Worm (Caenorhabditis elegans) whole organism, young adult: ENCODE data around the gene nspc-20.
A peak's percentile ranks its signal among the peaks of the same experiment; 100 is the strongest.

Experiments used
- D2030.7 ChIP-seq: fragments of 200-800 bp; sonication (Bioruptor generic); IDR thresholded peaks from 2 replicates; pipeline ENCODE4 v1.3.6; 2022; ENCODE audit warnings: missing genetic modification reagents, missing genetic modification characterization, missing compliant biosample characterization
- F10E7.11 ChIP-seq: sonication (generic microtip); optimal IDR thresholded peaks from 2 replicates; lab custom pipeline; 2017; ENCODE audit warnings: mild to moderate bottlenecking, missing genetic modification characterization, moderate library complexity, missing compliant biosample characterization
- F37B4.10 ChIP-seq: fragments of 200-800 bp; sonication (Bioruptor generic); IDR thresholded peaks from 2 replicates; pipeline ENCODE4 v1.3.6; 2022; ENCODE audit warnings: missing genetic modification characterization, missing compliant biosample characterization
- F52B5.7 ChIP-seq: sonication (generic microtip); optimal IDR thresholded peaks from 2 replicates; lab custom pipeline; 2016; ENCODE audit warnings: mild to moderate bottlenecking, missing genetic modification characterization, missing compliant biosample characterization
- F57A8.1 ChIP-seq: fragments of 200-800 bp; sonication (Bioruptor generic); optimal IDR thresholded peaks from 2 replicates; lab custom pipeline; 2018; ENCODE audit warnings: mild to moderate bottlenecking, missing genetic modification characterization, moderate library complexity, missing compliant biosample characterization
- F57C9.4 ChIP-seq: sonication (generic microtip); optimal IDR thresholded peaks from 2 replicates; lab custom pipeline; 2017; ENCODE audit warnings: mild to moderate bottlenecking, missing genetic modification characterization, missing compliant biosample characterization
- T26A5.8 ChIP-seq: sonication (generic microtip); optimal IDR thresholded peaks from 2 replicates; lab custom pipeline; 2016; ENCODE audit warnings: missing genetic modification characterization, missing compliant biosample characterization
- Y53F4B.3 ChIP-seq: fragments of 200-800 bp; sonication (Bioruptor generic); IDR thresholded peaks from 2 replicates; pipeline ENCODE4 v1.3.6; 2022; ENCODE audit warnings: missing genetic modification reagents, missing genetic modification characterization, missing compliant biosample characterization
- Y56A3A.18 ChIP-seq: fragments of 200-800 bp; sonication (Bioruptor generic); IDR thresholded peaks from 2 replicates; pipeline ENCODE4 v1.3.6; 2022; ENCODE audit warnings: missing genetic modification reagents, missing genetic modification characterization, missing compliant biosample characterization
- Y79H2A.3 ChIP-seq: fragments of 200-800 bp; sonication (Bioruptor generic); conservative IDR thresholded peaks from 2 replicates; pipeline ENCODE4 v1.3.6; 2022; ENCODE audit warnings: missing genetic modification reagents, missing genetic modification characterization, missing compliant biosample characterization
- ZK185.1 ChIP-seq: sonication (generic microtip); optimal IDR thresholded peaks from 2 replicates; lab custom pipeline; 2016; ENCODE audit warnings: mild to moderate bottlenecking, missing genetic modification characterization, missing compliant biosample characterization; ENCODE audit not compliant: poor library complexity, severe bottlenecking
- atf-7 ChIP-seq: sonication (generic microtip); optimal IDR thresholded peaks from 2 replicates; lab custom pipeline; 2017; ENCODE audit warnings: mild to moderate bottlenecking, missing genetic modification characterization, missing compliant biosample characterization
- athp-1 ChIP-seq: sonication (generic microtip); optimal IDR thresholded peaks from 2 replicates; lab custom pipeline; 2017; ENCODE audit warnings: mild to moderate bottlenecking, missing genetic modification characterization, missing compliant biosample characterization
- attf-3 ChIP-seq: fragments of 200-800 bp; sonication (Bioruptor generic); conservative IDR thresholded peaks from 2 replicates; pipeline ENCODE4 v1.3.6; 2022; ENCODE audit warnings: missing genetic modification reagents, missing genetic modification characterization, missing compliant biosample characterization
- attf-5 ChIP-seq: fragments of 200-800 bp; sonication (Bioruptor generic); optimal IDR thresholded peaks from 2 replicates; lab custom pipeline; 2018; ENCODE audit warnings: mild to moderate bottlenecking, missing genetic modification characterization, missing compliant biosample characterization
- cebp-2 ChIP-seq: fragments of 200-800 bp; sonication (Bioruptor generic); IDR thresholded peaks from 2 replicates; pipeline ENCODE4 v1.3.6; 2022; ENCODE audit warnings: missing genetic modification characterization, missing compliant biosample characterization
- ceh-100 ChIP-seq: fragments of 200-800 bp; sonication (Bioruptor generic); IDR thresholded peaks from 2 replicates; pipeline ENCODE4 v1.3.6; 2022; ENCODE audit warnings: missing genetic modification reagents, missing genetic modification characterization, missing compliant biosample characterization
- ceh-40 ChIP-seq: fragments of 200-800 bp; sonication (Bioruptor generic); IDR thresholded peaks from 2 replicates; pipeline ENCODE4 v1.3.6; 2022; ENCODE audit warnings: missing genetic modification characterization, missing compliant biosample characterization
- ceh-58 ChIP-seq: fragments of 200-800 bp; sonication (Bioruptor generic); IDR thresholded peaks from 2 replicates; pipeline ENCODE4 v1.3.6; 2022; ENCODE audit warnings: missing genetic modification characterization, missing compliant biosample characterization
- chd-7 ChIP-seq: sonication (generic microtip); optimal IDR thresholded peaks from 2 replicates; lab custom pipeline; 2016; ENCODE audit warnings: mild to moderate bottlenecking, missing genetic modification characterization, moderate library complexity, missing compliant biosample characterization
- die-1 ChIP-seq: sonication (generic microtip); optimal IDR thresholded peaks from 2 replicates; lab custom pipeline; 2016; ENCODE audit warnings: missing genotype, mild to moderate bottlenecking, missing genetic modification characterization, missing compliant biosample characterization
- efl-1 ChIP-seq: fragments of 150-350 bp; optimal IDR thresholded peaks from 2 replicates; lab custom pipeline; 2014; ENCODE audit warnings: missing biosample characterization, missing genetic modification reagents, missing genetic modification characterization
- egl-44 ChIP-seq: fragments of 200-800 bp; sonication (Bioruptor generic); IDR thresholded peaks from 2 replicates; pipeline ENCODE4 v1.3.6; 2022; ENCODE audit warnings: missing genetic modification reagents, missing genetic modification characterization, missing compliant biosample characterization
- ets-4 ChIP-seq: fragments of 200-800 bp; sonication (Bioruptor generic); optimal IDR thresholded peaks from 2 replicates; lab custom pipeline; 2018; ENCODE audit warnings: mild to moderate bottlenecking, missing genetic modification characterization, missing compliant biosample characterization
- hlh-26 ChIP-seq: fragments of 200-800 bp; sonication (Bioruptor generic); conservative IDR thresholded peaks from 2 replicates; pipeline ENCODE4 v1.3.6; 2022; ENCODE audit warnings: missing genetic modification reagents, missing genetic modification characterization, missing compliant biosample characterization
- hmg-1.2 ChIP-seq: fragments of 200-800 bp; sonication (Bioruptor generic); IDR thresholded peaks from 2 replicates; pipeline ENCODE4 v1.3.6; 2022; ENCODE audit warnings: missing genetic modification reagents, missing genetic modification characterization, missing compliant biosample characterization
- hrde-1 ChIP-seq: sonication (generic microtip); optimal IDR thresholded peaks from 2 replicates; lab custom pipeline; 2016; ENCODE audit warnings: missing genetic modification characterization, mild to moderate bottlenecking, missing compliant biosample characterization, moderate library complexity, missing genotype, missing genetic modification reagents, borderline replicate concordance
- lin-26 ChIP-seq: fragments of 200-800 bp; sonication (Bioruptor generic); IDR thresholded peaks from 2 replicates; pipeline ENCODE4 v1.3.6; 2022; ENCODE audit warnings: missing genetic modification reagents, missing genetic modification characterization, missing compliant biosample characterization
- madf-6 ChIP-seq: fragments of 200-800 bp; sonication (Bioruptor generic); IDR thresholded peaks from 2 replicates; pipeline ENCODE4 v1.3.6; 2022; ENCODE audit warnings: missing genetic modification reagents, missing genetic modification characterization, missing compliant biosample characterization
- mes-4 ChIP-seq: sonication (generic microtip); optimal IDR thresholded peaks from 2 replicates; lab custom pipeline; 2016; ENCODE audit warnings: missing genotype, missing genetic modification characterization, missing compliant biosample characterization
- mxl-1 ChIP-seq: sonication (generic microtip); optimal IDR thresholded peaks from 2 replicates; lab custom pipeline; 2016; ENCODE audit warnings: missing genetic modification characterization, missing compliant biosample characterization
- nfyb-1 ChIP-seq: fragments of 200-800 bp; sonication (Bioruptor generic); IDR thresholded peaks from 2 replicates; pipeline ENCODE4 v1.3.6; 2022; ENCODE audit warnings: missing genetic modification reagents, missing genetic modification characterization, missing compliant biosample characterization
- nhr-179 ChIP-seq: sonication (generic microtip); optimal IDR thresholded peaks from 2 replicates; lab custom pipeline; 2016; ENCODE audit warnings: mild to moderate bottlenecking, missing genetic modification characterization, missing compliant biosample characterization
- nhr-90 ChIP-seq: sonication (generic microtip); optimal IDR thresholded peaks from 2 replicates; lab custom pipeline; 2016; ENCODE audit warnings: missing genotype, mild to moderate bottlenecking, missing genetic modification characterization, missing compliant biosample characterization
- pbrm-1 ChIP-seq: fragments of 200-800 bp; sonication (Bioruptor generic); IDR thresholded peaks from 2 replicates; pipeline ENCODE4 v1.3.6; 2022; ENCODE audit warnings: missing genetic modification reagents, missing genetic modification characterization, missing compliant biosample characterization
- rcor-1 ChIP-seq: fragments of 200-800 bp; sonication (Bioruptor generic); IDR thresholded peaks from 2 replicates; pipeline ENCODE4 v1.3.6; 2022; ENCODE audit warnings: missing genetic modification reagents, missing genetic modification characterization, missing compliant biosample characterization
- rec-8 ChIP-seq, 2 experiments: sonication (generic microtip); optimal IDR thresholded peaks; 2 replicates each; lab custom pipeline; 2016; ENCODE audit warnings: mild to moderate bottlenecking in 2 of 2, missing genetic modification characterization in 2 of 2, missing genetic modification reagents in 2 of 2, missing genotype in 2 of 2, missing biosample characterization in 1 of 2, missing compliant biosample characterization in 1 of 2, moderate library complexity in 1 of 2
- repo-1 ChIP-seq: sonication (generic microtip); optimal IDR thresholded peaks from 2 replicates; lab custom pipeline; 2017; ENCODE audit warnings: mild to moderate bottlenecking, missing genetic modification characterization, missing compliant biosample characterization
- rpc-1 ChIP-seq, 2 experiments: fragments of 150-350 bp in 1 of 2; sonication (generic microtip) in 1 of 2; optimal IDR thresholded peaks; 2 replicates each; lab custom pipeline; 2014 to 2018; ENCODE audit warnings: missing biosample characterization in 1 of 2, missing genetic modification characterization in 1 of 2, missing genetic modification reagents in 1 of 2, missing genotype in 1 of 2
- sea-2 ChIP-seq: fragments of 200-800 bp; sonication (Bioruptor generic); IDR thresholded peaks from 2 replicates; pipeline ENCODE4 v1.3.6; 2022; ENCODE audit warnings: missing genetic modification characterization, missing compliant biosample characterization
- tbx-9 ChIP-seq: sonication (generic microtip); optimal IDR thresholded peaks from 2 replicates; lab custom pipeline; 2016; ENCODE audit warnings: borderline replicate concordance, missing genetic modification characterization, inconsistent platforms, missing compliant biosample characterization
- xnd-1 ChIP-seq: sonication (generic microtip); optimal IDR thresholded peaks from 2 replicates; lab custom pipeline; 2016; ENCODE audit warnings: missing genotype, missing genetic modification reagents, missing genetic modification characterization, missing compliant biosample characterization
- zim-3 ChIP-seq: sonication (generic microtip); optimal IDR thresholded peaks from 2 replicates; lab custom pipeline; 2017; ENCODE audit warnings: mild to moderate bottlenecking, missing genetic modification characterization, moderate library complexity, missing compliant biosample characterization
- ztf-18 ChIP-seq: sonication (generic microtip); optimal IDR thresholded peaks from 2 replicates; lab custom pipeline; 2016; ENCODE audit warnings: missing genotype, mild to moderate bottlenecking, missing genetic modification characterization, missing compliant biosample characterization
- ztf-25 ChIP-seq: fragments of 200-800 bp; sonication (Bioruptor generic); IDR thresholded peaks from 2 replicates; pipeline ENCODE4 v1.3.6; 2022; ENCODE audit warnings: missing genetic modification reagents, missing genetic modification characterization, missing compliant biosample characterization
- ztf-28 ChIP-seq: fragments of 200-800 bp; sonication (Bioruptor generic); IDR thresholded peaks from 2 replicates; pipeline ENCODE4 v1.3.6; 2022; ENCODE audit warnings: missing genetic modification reagents, missing genetic modification characterization, missing compliant biosample characterization
- ztf-6 ChIP-seq: fragments of 200-800 bp; sonication (Bioruptor generic); IDR thresholded peaks from 2 replicates; pipeline ENCODE4 v1.3.6; 2022; ENCODE audit warnings: missing genetic modification reagents, missing genetic modification characterization, missing compliant biosample characterization

The nspc-20 gene

ce11 chrX:14525325-14526305 lies 4.4 kb downstream of the nspc-20 start:
- TF ChIP-seq chd-7 (tag; lab: Kevin White, UChicago) (peak; percentile 98), hrde-1 (tag; lab: Kevin White, UChicago) (no peak), T26A5.8 (tag; lab: Kevin White, UChicago) (peak; percentile 27), rpc-1 (optimal IDR thresholded peaks at IDR 0.05; lab: Kevin White, UChicago) (peak; percentile 17), rpc-1 (tag; optimal IDR thresholded peaks at IDR 0.05; lab: Kevin White, UChicago) (no peak), F10E7.11 (peak; percentile 97), sea-2 (GFP tag; lab: Robert Waterston, UW) (peak; percentile 86), D2030.7 (GFP tag; lab: Robert Waterston, UW) (no peak), lin-26 (GFP tag; lab: Robert Waterston, UW) (peak; percentile 85), madf-6 (GFP tag; lab: Robert Waterston, UW) (no peak), nhr-90 (tag; lab: Kevin White, UChicago) (peak; percentile 91), ceh-58 (GFP tag; lab: Robert Waterston, UW) (no peak), nhr-179 (tag; lab: Kevin White, UChicago) (peak; percentile 87), Y53F4B.3 (GFP tag; lab: Robert Waterston, UW) (no peak), ets-4 (GFP tag; lab: Kevin White, UChicago) (peak; percentile 93), ztf-28 (GFP tag; lab: Robert Waterston, UW) (no peak), ceh-100 (GFP tag; lab: Robert Waterston, UW) (peak; percentile 71; the same call in 1 of the 2 replicates), die-1 (tag; lab: Kevin White, UChicago) (peak; percentile 59), ztf-6 (peak; percentile 91), F37B4.10 (GFP tag; lab: Robert Waterston, UW) (peak; percentile 97), Y56A3A.18 (GFP tag; lab: Robert Waterston, UW) (peak; percentile 100), ztf-18 (tag; lab: Kevin White, UChicago) (peak; percentile 80), attf-5 (GFP tag; lab: Kevin White, UChicago) (peak; percentile 70), mes-4 (tag; lab: Kevin White, UChicago) (no peak), pbrm-1 (GFP tag; lab: Robert Waterston, UW) (peak; percentile 97), tbx-9 (tag; lab: Kevin White, UChicago) (no peak), ceh-40 (GFP tag; lab: Robert Waterston, UW) (no peak), F52B5.7 (tag; lab: Kevin White, UChicago) (peak; percentile 90), zim-3 (tag; lab: Kevin White, UChicago) (peak; percentile 14), repo-1 (peak; percentile 100), cebp-2 (peak; percentile 98), mxl-1 (peak; percentile 66), atf-7 (tag; lab: Kevin White, UChicago) (peak; percentile 99), rec-8 (tag; optimal IDR thresholded peaks at IDR 0.05; lab: Kevin White, UChicago) (peak in 1 of 2 experiments; percentile 34), egl-44 (GFP tag; lab: Robert Waterston, UW) (peak; percentile 95), F57C9.4 (peak; percentile 81), attf-3 (GFP tag; lab: Robert Waterston, UW) (peak; percentile 58; the same call in 1 of the 2 replicates), hmg-1.2 (peak; percentile 87), hlh-26 (GFP tag; lab: Robert Waterston, UW) (no peak), ZK185.1 (peak; percentile 98), Y79H2A.3 (GFP tag; lab: Robert Waterston, UW) (no peak), ztf-25 (no peak), athp-1 (tag; lab: Kevin White, UChicago) (peak; percentile 57), nfyb-1 (GFP tag; lab: Robert Waterston, UW) (peak; percentile 99), xnd-1 (tag; lab: Kevin White, UChicago) (no peak), F57A8.1 (GFP tag; lab: Kevin White, UChicago) (peak; percentile 95), rcor-1 (peak; percentile 97), efl-1 (peak; percentile 27)
